Worm (Caenorhabditis elegans): Measurements from ENCODE around the gene Y46C8AM.1.

DNA sequence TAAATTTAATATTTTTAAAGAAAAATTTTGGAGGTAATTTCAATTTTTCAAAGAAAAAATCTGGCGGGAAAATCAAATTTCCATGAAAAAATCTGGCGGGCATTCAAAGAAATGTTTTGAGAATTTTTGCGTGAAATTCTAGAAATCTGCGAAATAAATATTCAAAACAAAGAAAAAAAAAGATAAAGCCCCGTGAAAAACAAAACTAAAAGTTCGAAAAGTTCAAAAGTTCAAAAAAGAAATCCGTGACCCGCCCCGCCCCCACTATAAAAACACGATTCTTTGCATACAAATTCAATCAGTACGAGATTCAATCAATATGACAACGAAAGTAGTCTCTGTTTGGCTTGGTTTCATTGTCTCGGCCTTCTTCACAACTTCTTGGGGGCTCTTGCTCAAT, 10.4 kb downstream of the Y46C8AM.1 start, which contains the start of gene clec-79:
- TF ChIP-seq attf-5 (GFP tag; optimal IDR thresholded peaks at IDR 0.05): no peak
- TF ChIP-seq sptf-2 (GFP tag; optimal IDR thresholded peaks at IDR 0.05): no peak
- TF ChIP-seq mel-28 (tag; optimal IDR thresholded peaks at IDR 0.05; ENCODE audit: borderline replicate concordance): no peak

Data from whole organism, young adult.